Worm (Caenorhabditis elegans): ENCODE data around the gene ttr-20.

The ttr-20 gene

DNA sequence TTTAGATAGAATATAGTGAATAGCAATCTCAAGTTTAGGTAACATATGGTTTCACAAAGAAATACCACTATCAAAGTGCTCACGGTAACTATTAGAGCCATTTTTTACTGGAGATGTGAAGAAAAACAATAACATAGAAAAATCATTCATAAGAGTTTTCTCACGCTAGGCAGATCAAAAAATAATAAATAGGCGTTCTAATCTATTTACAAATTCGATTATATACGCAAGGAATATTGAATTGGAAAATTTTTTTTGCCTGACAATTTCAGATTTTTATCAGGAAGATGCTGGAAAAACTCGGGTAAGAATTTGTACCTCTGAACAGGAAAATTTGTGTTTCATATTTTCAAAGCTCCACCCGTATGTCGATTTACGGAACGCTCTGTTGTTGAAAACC, 18.7 kb upstream of the ttr-20 start, which contains the start of gene srbc-70:
TSS of gene srbc-70 (minus strand) at position 101 of the 400 bp plus-strand sequence.
- no peak for TF ChIP-seq C38D4.7 (GFP tag; optimal IDR thresholded peaks at IDR 0.05)
- no peak for TF ChIP-seq gmeb-2 (tag; optimal IDR thresholded peaks at IDR 0.05)
- no peak for TF ChIP-seq ahr-1 (tag; optimal IDR thresholded peaks at IDR 0.05)
- no peak for TF ChIP-seq eyg-1 (tag; optimal IDR thresholded peaks at IDR 0.05)
- no peak for TF ChIP-seq hlh-6 (tag; optimal IDR thresholded peaks at IDR 0.05)
- TF ChIP-seq ceh-45 (GFP tag; IDR thresholded peaks at IDR 0.05), result no peak
- no peak for TF ChIP-seq ceh-18 (tag; optimal IDR thresholded peaks at IDR 0.05)
- TF ChIP-seq ceh-34 (tag; optimal IDR thresholded peaks at IDR 0.05), result no peak
- no peak for TF ChIP-seq nfya-1 (tag; optimal IDR thresholded peaks at IDR 0.05)
- no peak for TF ChIP-seq Y22D7AL.16 (tag; optimal IDR thresholded peaks at IDR 0.05)

DNA sequence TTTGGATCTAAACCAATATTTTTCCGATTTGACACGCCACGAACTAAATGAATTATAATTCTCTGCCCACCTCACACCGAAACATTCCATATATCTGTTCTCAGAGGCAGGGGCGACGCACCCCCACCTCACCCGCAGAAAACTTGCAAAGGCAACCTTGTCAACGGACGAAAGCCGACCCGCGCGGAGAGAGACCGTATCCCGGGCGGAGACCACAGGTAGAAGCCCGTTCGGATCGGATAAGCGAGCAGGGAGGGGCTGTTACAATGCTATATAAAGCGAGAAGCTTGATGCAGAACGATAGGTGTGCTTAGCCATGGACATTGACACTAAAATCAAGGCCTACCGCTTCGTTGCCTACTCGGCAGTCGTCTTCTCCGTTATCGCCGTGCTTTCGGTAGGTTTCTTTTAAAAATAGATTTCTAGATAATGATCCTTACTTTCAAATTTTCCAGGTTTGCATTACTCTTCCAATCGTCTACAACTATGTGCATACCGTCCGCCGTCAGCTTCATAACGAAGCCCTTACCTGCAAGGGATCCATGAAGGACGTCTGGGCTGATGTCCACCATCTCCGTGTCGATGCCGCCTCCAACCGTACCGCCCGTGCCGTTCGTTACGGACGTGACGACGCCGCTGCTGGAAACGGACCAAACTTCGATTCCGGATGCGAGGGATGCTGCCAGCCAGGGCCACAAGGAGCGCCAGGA, 11.1 kb upstream of the ttr-20 start, which contains the start of the genes zipt-2.2 and dpy-13:
TSS of gene zipt-2.2 (minus strand) at position 51 of the 710 bp plus-strand sequence.
TSS of gene dpy-13 (plus strand) at position 300 of the 710 bp plus-strand sequence.
- TF ChIP-seq ceh-30 (tag; optimal IDR thresholded peaks at IDR 0.05) (no peak), sox-2 (GFP tag; IDR thresholded peaks at IDR 0.05) (no peak), hlh-6 (tag; optimal IDR thresholded peaks at IDR 0.05) (no peak), pros-1 (tag; optimal IDR thresholded peaks at IDR 0.05) (no peak), eyg-1 (tag; optimal IDR thresholded peaks at IDR 0.05) (no peak), ceh-2 (tag; optimal IDR thresholded peaks at IDR 0.05) (no peak), C08G9.2 (tag; optimal IDR thresholded peaks at IDR 0.05) (no peak)

DNA sequence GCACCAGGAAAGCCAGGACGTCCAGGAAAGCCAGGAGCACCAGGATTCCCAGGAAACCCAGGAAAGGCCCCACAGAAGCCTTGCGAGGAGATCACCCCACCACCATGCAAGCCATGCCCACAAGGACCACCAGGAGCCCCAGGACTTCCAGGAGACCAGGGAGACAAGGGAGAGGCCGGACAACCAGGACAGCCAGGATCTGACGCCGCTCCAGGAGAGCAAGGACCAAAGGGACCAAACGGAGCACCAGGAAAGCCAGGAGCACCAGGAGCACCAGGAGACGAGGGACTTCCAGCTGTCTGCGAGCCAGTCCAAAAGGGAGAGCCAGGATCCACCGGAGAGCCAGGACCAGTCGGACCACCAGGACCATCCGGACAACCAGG, 10.6 kb upstream of the ttr-20 start:
- peak; percentile 25 for TF ChIP-seq mec-3 (tag; optimal IDR thresholded peaks at IDR 0.05; ENCODE audit: borderline replicate concordance)
- no peak for TF ChIP-seq ceh-45 (GFP tag; IDR thresholded peaks at IDR 0.05)
- TF ChIP-seq C08G9.2 (tag; optimal IDR thresholded peaks at IDR 0.05), result peak; percentile 1

DNA sequence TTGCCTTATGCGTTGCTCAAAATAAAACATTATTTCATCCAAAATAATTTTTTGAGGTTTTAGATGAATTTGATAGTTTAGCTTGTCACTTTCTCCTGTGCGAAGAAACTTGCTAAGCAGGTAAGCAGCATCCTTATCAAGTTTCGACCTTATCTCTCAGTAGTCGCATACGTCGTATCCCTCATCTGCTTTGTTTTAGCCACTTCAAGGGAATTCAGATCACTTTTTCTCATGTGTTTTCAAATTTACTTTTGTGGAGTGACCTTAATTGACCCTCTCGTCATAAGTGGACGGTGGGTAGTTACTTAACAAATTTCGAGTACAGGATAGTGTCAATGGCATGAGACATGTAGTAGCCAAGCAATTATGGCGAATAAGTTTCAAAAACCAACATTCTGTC, 9.9 kb upstream of the ttr-20 start:
- TF ChIP-seq pat-9 (tag; optimal IDR thresholded peaks at IDR 0.05) (no peak), pros-1 (tag; optimal IDR thresholded peaks at IDR 0.05) (no peak), npax-4 (tag; optimal IDR thresholded peaks at IDR 0.05) (no peak), ceh-19 (GFP tag; optimal IDR thresholded peaks at IDR 0.05) (no peak), T23F11.4 (GFP tag; optimal IDR thresholded peaks at IDR 0.05) (no peak), hlh-15 (tag; optimal IDR thresholded peaks at IDR 0.05) (no peak), K02D7.2 (tag; optimal IDR thresholded peaks at IDR 0.05) (no peak), sdc-2 (tag; optimal IDR thresholded peaks at IDR 0.05) (no peak), ceh-9 (tag; optimal IDR thresholded peaks at IDR 0.05) (no peak), pax-1 (tag; optimal IDR thresholded peaks at IDR 0.05) (no peak), fkh-6 (tag; optimal IDR thresholded peaks at IDR 0.05) (no peak), unc-55 (GFP tag; optimal IDR thresholded peaks at IDR 0.05) (no peak)

DNA sequence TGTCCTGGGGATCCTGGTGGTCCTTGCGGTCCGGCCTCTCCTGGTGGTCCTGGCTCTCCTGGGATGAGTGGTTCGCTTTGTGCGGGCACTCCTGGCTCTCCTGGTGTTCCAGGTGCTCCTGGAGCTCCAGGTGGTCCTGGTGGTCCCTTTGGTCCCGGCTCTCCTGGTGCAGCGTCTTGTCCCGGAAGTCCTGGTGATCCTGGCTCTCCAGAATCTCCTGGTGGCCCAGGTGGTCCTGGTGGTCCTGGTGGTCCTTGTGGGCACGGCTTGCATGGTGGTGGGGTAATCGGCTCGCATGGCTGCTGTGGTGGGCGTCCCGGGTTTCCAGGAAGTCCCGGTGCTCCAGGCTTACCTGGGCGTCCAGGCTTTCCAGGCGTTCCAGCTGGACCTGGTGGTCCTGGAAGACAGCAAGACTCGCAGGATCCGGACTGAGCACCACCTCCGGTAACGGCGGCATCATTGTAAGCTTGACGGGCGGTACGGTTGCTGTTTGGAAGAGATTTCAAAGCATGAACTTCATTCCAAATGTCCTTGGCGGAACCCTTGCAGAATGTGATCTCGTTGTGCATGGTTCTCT, 2.7 kb upstream of the ttr-20 start:
- TF ChIP-seq hlh-30 (tag; optimal IDR thresholded peaks at IDR 0.05; ENCODE audit: insufficient read depth) (no peak), sdc-2 (tag; optimal IDR thresholded peaks at IDR 0.05) (peak; percentile 20), dmd-4 (tag; optimal IDR thresholded peaks at IDR 0.05; ENCODE audit: borderline replicate concordance) (peak; percentile 95), hlh-6 (tag; optimal IDR thresholded peaks at IDR 0.05) (peak; percentile 18)

DNA sequence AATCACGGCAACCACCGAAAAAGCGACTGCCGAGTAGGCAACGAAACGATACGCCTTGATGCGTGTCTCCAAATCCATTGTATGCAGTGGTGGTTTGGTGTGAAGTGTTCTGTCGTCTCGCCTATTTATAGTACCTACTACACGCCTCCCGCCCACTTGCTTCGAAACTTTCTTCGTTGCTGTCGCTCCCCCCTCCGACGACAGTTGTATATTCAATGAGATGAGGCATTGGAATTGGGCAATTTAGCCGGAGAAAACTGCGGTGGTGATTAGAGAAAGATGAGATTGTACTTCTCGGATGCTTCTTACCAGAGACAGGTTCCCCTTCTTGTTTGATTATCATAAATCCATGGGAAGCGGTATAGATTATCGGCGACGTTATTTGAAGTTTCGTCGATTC, 2.1 kb upstream of the ttr-20 start, which contains the start of gene col-34:
TSS of gene col-34 (minus strand) at position 101 of the 400 bp plus-strand sequence.
- no peak for TF ChIP-seq pax-1 (tag; optimal IDR thresholded peaks at IDR 0.05)
- no peak for TF ChIP-seq unc-3 (GFP tag; conservative IDR thresholded peaks at IDR 0.05)
- no peak for TF ChIP-seq unc-3 (tag; optimal IDR thresholded peaks at IDR 0.05)
- no peak for TF ChIP-seq hlh-8 (tag; optimal IDR thresholded peaks at IDR 0.05)
- no peak for TF ChIP-seq ceh-6 (GFP tag; optimal IDR thresholded peaks at IDR 0.05)
- TF ChIP-seq nfya-1 (tag; optimal IDR thresholded peaks at IDR 0.05), result no peak
- no peak for TF ChIP-seq T23F11.4 (GFP tag; optimal IDR thresholded peaks at IDR 0.05)
- TF ChIP-seq ama-1 (optimal IDR thresholded peaks at IDR 0.05), result no peak
- no peak for TF ChIP-seq Y22D7AL.16 (tag; optimal IDR thresholded peaks at IDR 0.05)
- TF ChIP-seq F13H6.1 (tag; optimal IDR thresholded peaks at IDR 0.05), result no peak
- TF ChIP-seq ceh-48 (tag; optimal IDR thresholded peaks at IDR 0.05), result no peak
- TF ChIP-seq ztf-16 (tag; optimal IDR thresholded peaks at IDR 0.05), result no peak
- TF ChIP-seq ceh-9 (tag; optimal IDR thresholded peaks at IDR 0.05), result no peak
- TF ChIP-seq lim-6 (tag; optimal IDR thresholded peaks at IDR 0.05), result no peak
- no peak for TF ChIP-seq ref-2 (tag; optimal IDR thresholded peaks at IDR 0.05)
- no peak for TF ChIP-seq elt-2 (tag; optimal IDR thresholded peaks at IDR 0.05)

All from whole organism, late embryonic.